Fruit fly (Drosophila melanogaster) whole organism, adult: ENCODE measurements around the gene CG7044.

Experiments used
- cic ChIP-seq: fragments of 200-800 bp; sonication (Bioruptor generic); optimal IDR thresholded peaks from 2 replicates; lab custom pipeline; 2017; ENCODE audit warnings: missing biosample characterization, mild to moderate bottlenecking, missing genetic modification characterization, moderate library complexity
- kay ChIP-seq: fragments of 200-800 bp; sonication (Bioruptor generic); peaks from one replicate; lab custom pipeline; 2016; ENCODE audit warnings: missing biosample characterization, missing genetic modification characterization, borderline replicate concordance

DNA sequence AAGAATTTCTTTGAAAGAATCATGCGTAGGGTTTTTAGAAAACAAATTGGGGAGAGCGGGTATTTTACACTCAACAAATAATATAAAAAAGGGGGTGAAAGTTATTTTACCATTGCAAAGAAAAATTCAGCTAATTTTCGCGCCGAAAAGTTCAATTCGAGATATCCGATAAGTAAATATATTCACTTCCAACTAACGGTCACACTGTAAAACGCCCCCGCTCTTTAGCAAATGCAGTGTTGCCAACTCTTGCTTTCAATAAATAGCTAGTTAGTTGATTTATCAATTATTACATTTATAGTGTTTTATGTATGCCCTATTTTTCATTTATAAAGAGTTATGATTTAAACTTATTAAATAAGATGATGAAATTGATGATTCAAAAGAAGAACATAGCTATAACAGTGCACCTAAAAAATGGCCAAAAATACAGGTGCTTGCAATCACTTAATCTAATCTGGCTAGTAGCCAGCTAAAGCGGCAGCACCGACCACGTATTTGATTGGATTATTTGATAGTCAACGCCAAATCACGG, 36.8 kb upstream of the CG7044 start, which contains the start of gene meigo:
- no peak for TF ChIP-seq kay
- peak; percentile 53 for TF ChIP-seq cic (GFP tag; lab: Kevin White, UChicago)
